Worm (Caenorhabditis elegans): ENCODE data around the gene asb-2.

- TF ChIP-seq med-1 (GFP tag; optimal IDR thresholded peaks at IDR 0.05; ENCODE audit: insufficient read depth) (no peak), T22C8.4 (GFP tag; IDR thresholded peaks at IDR 0.05) (no peak)
Measured at ce11 chrX:4424254-4424653, 45.3 kb upstream of the asb-2 start.

Data from whole organism, midembryonic.